Worm (Caenorhabditis elegans) whole organism, mixed stage, embryonic: Measurements from ENCODE around the gene C17H12.12.

Source experiments
- M03D4.4 ChIP-seq: sonication (generic microtip); optimal IDR thresholded peaks from 2 replicates; lab custom pipeline; 2017; ENCODE audit warnings: mild to moderate bottlenecking, missing genetic modification characterization, missing compliant biosample characterization
- bed-3 ChIP-seq: fragments of 200-800 bp; sonication (Bioruptor generic); optimal IDR thresholded peaks from 3 replicates; lab custom pipeline; 2018; ENCODE audit warnings: mild to moderate bottlenecking, missing genetic modification characterization, moderate library complexity, missing compliant biosample characterization
- blmp-1 ChIP-seq: fragments of 150-350 bp; optimal IDR thresholded peaks from 2 replicates; lab custom pipeline; 2014; ENCODE audit warnings: missing biosample characterization, missing genetic modification characterization
- ceh-39 ChIP-seq: fragments of 150-350 bp; optimal IDR thresholded peaks from 2 replicates; lab custom pipeline; 2014; ENCODE audit warnings: missing biosample characterization, missing genetic modification characterization
- ceh-43 ChIP-seq: fragments of 200-800 bp; sonication (Bioruptor generic); optimal IDR thresholded peaks from 2 replicates; lab custom pipeline; 2018; ENCODE audit warnings: mild to moderate bottlenecking, missing genetic modification characterization, moderate library complexity, missing compliant biosample characterization
- ceh-83 ChIP-seq: fragments of 200-800 bp; sonication (Bioruptor generic); optimal IDR thresholded peaks from 2 replicates; lab custom pipeline; 2018; ENCODE audit warnings: mild to moderate bottlenecking, missing genetic modification characterization, missing compliant biosample characterization
- ces-1 ChIP-seq: fragments of 150-350 bp; optimal IDR thresholded peaks from 2 replicates; lab custom pipeline; 2014; ENCODE audit warnings: missing biosample characterization, missing genetic modification reagents, missing genetic modification characterization
- cnd-1 ChIP-seq: fragments of 200-800 bp; sonication (Bioruptor generic); optimal IDR thresholded peaks from 2 replicates; lab custom pipeline; 2018; ENCODE audit warnings: mild to moderate bottlenecking, missing genetic modification characterization, missing compliant biosample characterization
- drap-1 ChIP-seq: fragments of 200-800 bp; sonication (Bioruptor generic); optimal IDR thresholded peaks from 3 replicates; lab custom pipeline; 2018; ENCODE audit warnings: mild to moderate bottlenecking, missing genetic modification characterization, missing compliant biosample characterization
- elt-1 ChIP-seq: sonication (generic microtip); optimal IDR thresholded peaks from 2 replicates; lab custom pipeline; 2017; ENCODE audit warnings: missing genetic modification characterization, mild to moderate bottlenecking, missing compliant biosample characterization, antibody characterized with exemption, moderate library complexity, borderline replicate concordance; ENCODE audit not compliant: insufficient read depth
- elt-3 ChIP-seq: fragments of 150-350 bp; optimal IDR thresholded peaks from 2 replicates; lab custom pipeline; 2014; ENCODE audit warnings: missing biosample characterization, missing genetic modification characterization
- flh-1 ChIP-seq: fragments of 200-800 bp; sonication (Bioruptor generic); optimal IDR thresholded peaks from 2 replicates; lab custom pipeline; 2018; ENCODE audit warnings: mild to moderate bottlenecking, missing genetic modification characterization, moderate library complexity, missing compliant biosample characterization
- ham-2 ChIP-seq: fragments of 200-800 bp; sonication (Bioruptor generic); optimal IDR thresholded peaks from 2 replicates; lab custom pipeline; 2018; ENCODE audit warnings: mild to moderate bottlenecking, missing genetic modification characterization, missing compliant biosample characterization
- hlh-1 ChIP-seq: fragments of 150-350 bp; optimal IDR thresholded peaks from 2 replicates; lab custom pipeline; 2014; ENCODE audit warnings: missing biosample characterization, missing genetic modification reagents, missing genetic modification characterization
- lin-13 ChIP-seq: fragments of 150-350 bp; optimal IDR thresholded peaks from 2 replicates; lab custom pipeline; 2014; ENCODE audit warnings: missing biosample characterization, missing genetic modification characterization
- lin-32 ChIP-seq: fragments of 200-800 bp; sonication (Bioruptor generic); optimal IDR thresholded peaks from 2 replicates; lab custom pipeline; 2018; ENCODE audit warnings: mild to moderate bottlenecking, missing genetic modification characterization, missing compliant biosample characterization
- lsy-2 ChIP-seq: fragments of 150-350 bp; optimal IDR thresholded peaks from 2 replicates; lab custom pipeline; 2014; ENCODE audit warnings: missing biosample characterization, missing genetic modification characterization
- mab-5 ChIP-seq: fragments of 150-350 bp; optimal IDR thresholded peaks from 2 replicates; lab custom pipeline; 2014; ENCODE audit warnings: missing biosample characterization, missing genetic modification characterization
- mep-1 ChIP-seq: fragments of 150-350 bp; optimal IDR thresholded peaks from 2 replicates; lab custom pipeline; 2017; ENCODE audit warnings: missing biosample characterization, missing genetic modification reagents, missing genetic modification characterization, inconsistent platforms
- mls-2 ChIP-seq: sonication (generic microtip); optimal IDR thresholded peaks from 2 replicates; lab custom pipeline; 2016; ENCODE audit warnings: mild to moderate bottlenecking, missing genetic modification characterization, moderate library complexity, missing compliant biosample characterization
- nhr-12 ChIP-seq: fragments of 150-350 bp; optimal IDR thresholded peaks from 2 replicates; lab custom pipeline; 2014; ENCODE audit warnings: missing biosample characterization, missing genetic modification characterization
- nhr-2 ChIP-seq: fragments of 150-350 bp; optimal IDR thresholded peaks from 2 replicates; lab custom pipeline; 2014; ENCODE audit warnings: missing biosample characterization, missing genetic modification characterization
- nhr-237 ChIP-seq: fragments of 150-350 bp; optimal IDR thresholded peaks from 2 replicates; lab custom pipeline; 2014; ENCODE audit warnings: missing biosample characterization, missing genetic modification characterization
- nhr-28 ChIP-seq: fragments of 150-350 bp; optimal IDR thresholded peaks from 2 replicates; lab custom pipeline; 2014; ENCODE audit warnings: missing biosample characterization, missing genetic modification characterization
- nhr-76 ChIP-seq: sonication (generic microtip); optimal IDR thresholded peaks from 2 replicates; lab custom pipeline; 2017; ENCODE audit warnings: missing biosample characterization, missing genetic modification characterization
- pha-4 ChIP-seq: fragments of 150-350 bp; optimal IDR thresholded peaks from 2 replicates; lab custom pipeline; 2018; ENCODE audit warnings: missing biosample characterization, missing genetic modification reagents, missing genetic modification characterization
- sem-2 ChIP-seq: fragments of 200-800 bp; sonication (Bioruptor generic); optimal IDR thresholded peaks from 2 replicates; lab custom pipeline; 2018; ENCODE audit warnings: mild to moderate bottlenecking, missing genetic modification characterization, missing compliant biosample characterization
- snpc-4 ChIP-seq: fragments of 150-350 bp; optimal IDR thresholded peaks from 2 replicates; lab custom pipeline; 2014; ENCODE audit warnings: missing biosample characterization, missing genetic modification characterization
- sptf-1 ChIP-seq: sonication (generic microtip); optimal IDR thresholded peaks from 2 replicates; lab custom pipeline; 2017; ENCODE audit warnings: mild to moderate bottlenecking, missing genetic modification characterization, moderate library complexity, missing compliant biosample characterization
- tbx-8 ChIP-seq: fragments of 200-800 bp; sonication (Bioruptor generic); optimal IDR thresholded peaks from 2 replicates; lab custom pipeline; 2018; ENCODE audit warnings: mild to moderate bottlenecking, missing genetic modification characterization, moderate library complexity, missing compliant biosample characterization
- unc-120 ChIP-seq: sonication (generic microtip); optimal IDR thresholded peaks from 2 replicates; lab custom pipeline; 2017; ENCODE audit warnings: missing genetic modification characterization, missing compliant biosample characterization; ENCODE audit not compliant: poor library complexity, severe bottlenecking
- unc-39 ChIP-seq: fragments of 150-350 bp; optimal IDR thresholded peaks from 2 replicates; lab custom pipeline; 2014; ENCODE audit warnings: missing biosample characterization, missing genetic modification characterization
- unc-62 ChIP-seq: fragments of 150-350 bp; optimal IDR thresholded peaks from 2 replicates; lab custom pipeline; 2014; ENCODE audit warnings: missing biosample characterization, missing genetic modification reagents, missing genetic modification characterization
- zip-8 ChIP-seq: fragments of 150-350 bp; optimal IDR thresholded peaks from 2 replicates; lab custom pipeline; 2014; ENCODE audit warnings: missing biosample characterization, missing genetic modification characterization
- ztf-11 ChIP-seq: fragments of 150-350 bp; optimal IDR thresholded peaks from 2 replicates; lab custom pipeline; 2014; ENCODE audit warnings: missing biosample characterization, missing genetic modification characterization

Gene C17H12.12

ce11 chrIV:6751213-6751612 lies 44.5 kb upstream of the C17H12.12 start:
- TF ChIP-seq drap-1 (GFP tag; lab: Kevin White, UChicago) = no peak
- no peak for TF ChIP-seq ceh-43 (GFP tag; lab: Kevin White, UChicago)
- TF ChIP-seq sptf-1 (tag; lab: Kevin White, UChicago) = no peak
- TF ChIP-seq mep-1 (tag; lab: Kevin White, UChicago) = no peak
- no peak for TF ChIP-seq hlh-1 (tag; lab: Kevin White, UChicago)
- no peak for TF ChIP-seq unc-39
- TF ChIP-seq nhr-76 (tag; lab: Kevin White, UChicago) = no peak
- TF ChIP-seq nhr-12 = no peak

- peak; percentile 77 for TF ChIP-seq hlh-1 (tag; lab: Kevin White, UChicago)
- TF ChIP-seq unc-120 (tag; lab: Kevin White, UChicago) = peak; percentile 95
- TF ChIP-seq zip-8 (tag; lab: Kevin White, UChicago) = no peak
- TF ChIP-seq nhr-76 (tag; lab: Kevin White, UChicago) = no peak
- TF ChIP-seq M03D4.4 = peak; percentile 85
- TF ChIP-seq ham-2 (GFP tag; lab: Kevin White, UChicago) = peak; percentile 78
- TF ChIP-seq mab-5 (tag; lab: Kevin White, UChicago) = peak; percentile 18
- peak; percentile 81 for TF ChIP-seq blmp-1 (tag; lab: Kevin White, UChicago)
- TF ChIP-seq tbx-8 (GFP tag; lab: Kevin White, UChicago) = peak; percentile 70
- TF ChIP-seq elt-1 = peak; percentile 56
- TF ChIP-seq pha-4 = peak; percentile 64
- TF ChIP-seq ces-1 = peak; percentile 76
- TF ChIP-seq lin-13 = peak; percentile 74
- TF ChIP-seq nhr-2 (tag; lab: Kevin White, UChicago) = peak; percentile 17
- no peak for TF ChIP-seq unc-62 (GFP tag; lab: Kevin White, UChicago)
- TF ChIP-seq ceh-83 (GFP tag; lab: Kevin White, UChicago) = peak; percentile 76
- peak; percentile 8 for TF ChIP-seq lin-32 (GFP tag; lab: Kevin White, UChicago)
- peak; percentile 65 for TF ChIP-seq ztf-11 (tag; lab: Kevin White, UChicago)
- no peak for TF ChIP-seq snpc-4 (tag; lab: Kevin White, UChicago)
- TF ChIP-seq cnd-1 (tag; lab: Kevin White, UChicago) = peak; percentile 77
- no peak for TF ChIP-seq unc-39
- TF ChIP-seq ceh-39 = no peak
- peak; percentile 92 for TF ChIP-seq sptf-1 (tag; lab: Kevin White, UChicago)
- peak; percentile 85 for TF ChIP-seq mep-1 (tag; lab: Kevin White, UChicago)
- TF ChIP-seq elt-3 = peak; percentile 13
- peak; percentile 36 for TF ChIP-seq nhr-28 (tag; lab: Kevin White, UChicago)
- peak; percentile 65 for TF ChIP-seq nhr-237 (tag; lab: Kevin White, UChicago)
- TF ChIP-seq lsy-2 (tag; lab: Kevin White, UChicago) = peak; percentile 67
- TF ChIP-seq nhr-12 = no peak
- TF ChIP-seq ceh-43 (GFP tag; lab: Kevin White, UChicago) = peak; percentile 83
- peak; percentile 94 for TF ChIP-seq mls-2 (tag; lab: Kevin White, UChicago)
- TF ChIP-seq bed-3 (GFP tag; lab: Kevin White, UChicago) = peak; percentile 69
- peak; percentile 44 for TF ChIP-seq sem-2 (GFP tag; lab: Kevin White, UChicago)
- peak; percentile 8 for TF ChIP-seq flh-1
- peak; percentile 86 for TF ChIP-seq drap-1 (GFP tag; lab: Kevin White, UChicago)
Measured at ce11 chrIV:6756374-6756773, 39.4 kb upstream of the C17H12.12 start.

ce11 chrIV:6757011-6757410 lies 38.7 kb upstream of the C17H12.12 start, which contains the start of gene usp-4:
Gene usp-4 (plus strand): TSS chrIV:6757311.
- no peak for TF ChIP-seq ces-1
- no peak for TF ChIP-seq mep-1 (tag; lab: Kevin White, UChicago)
- no peak for TF ChIP-seq tbx-8 (GFP tag; lab: Kevin White, UChicago)
- TF ChIP-seq mls-2 (tag; lab: Kevin White, UChicago) = no peak
- no peak for TF ChIP-seq sem-2 (GFP tag; lab: Kevin White, UChicago)
- no peak for TF ChIP-seq unc-120 (tag; lab: Kevin White, UChicago)
- no peak for TF ChIP-seq lin-13
- no peak for TF ChIP-seq nhr-237 (tag; lab: Kevin White, UChicago)
- no peak for TF ChIP-seq snpc-4 (tag; lab: Kevin White, UChicago)
- TF ChIP-seq mab-5 (tag; lab: Kevin White, UChicago) = no peak
- TF ChIP-seq nhr-76 (tag; lab: Kevin White, UChicago) = no peak
- TF ChIP-seq ham-2 (GFP tag; lab: Kevin White, UChicago) = no peak
- no peak for TF ChIP-seq unc-39
- TF ChIP-seq bed-3 (GFP tag; lab: Kevin White, UChicago) = no peak
- TF ChIP-seq lsy-2 (tag; lab: Kevin White, UChicago) = no peak
- TF ChIP-seq unc-62 (GFP tag; lab: Kevin White, UChicago) = no peak
- TF ChIP-seq ztf-11 (tag; lab: Kevin White, UChicago) = no peak
- TF ChIP-seq flh-1 = no peak
- TF ChIP-seq elt-1 = no peak
- TF ChIP-seq elt-3 = no peak
